Worm (Caenorhabditis elegans) whole organism, mixed stage, embryonic: ENCODE results near the gene F32G8.3.

Experiments
- blmp-1 ChIP-seq: fragments of 150-350 bp; optimal IDR thresholded peaks from 2 replicates; lab custom pipeline; 2014; ENCODE audit warnings: missing biosample characterization, missing genetic modification characterization
- mab-5 ChIP-seq: fragments of 150-350 bp; optimal IDR thresholded peaks from 2 replicates; lab custom pipeline; 2014; ENCODE audit warnings: missing biosample characterization, missing genetic modification characterization
- nhr-12 ChIP-seq: fragments of 150-350 bp; optimal IDR thresholded peaks from 2 replicates; lab custom pipeline; 2014; ENCODE audit warnings: missing biosample characterization, missing genetic modification characterization

ce11 chrV:10597234-10597633, 42.1 kb upstream of the F32G8.3 start, which contains the start of gene T21C9.13:
- no peak for TF ChIP-seq nhr-12
- no peak for TF ChIP-seq mab-5 (tag; lab: Kevin White, UChicago)
- no peak for TF ChIP-seq blmp-1 (tag; lab: Kevin White, UChicago)
